Worm (Caenorhabditis elegans): Measurements from ENCODE around the gene Y46G5A.29.

DNA sequence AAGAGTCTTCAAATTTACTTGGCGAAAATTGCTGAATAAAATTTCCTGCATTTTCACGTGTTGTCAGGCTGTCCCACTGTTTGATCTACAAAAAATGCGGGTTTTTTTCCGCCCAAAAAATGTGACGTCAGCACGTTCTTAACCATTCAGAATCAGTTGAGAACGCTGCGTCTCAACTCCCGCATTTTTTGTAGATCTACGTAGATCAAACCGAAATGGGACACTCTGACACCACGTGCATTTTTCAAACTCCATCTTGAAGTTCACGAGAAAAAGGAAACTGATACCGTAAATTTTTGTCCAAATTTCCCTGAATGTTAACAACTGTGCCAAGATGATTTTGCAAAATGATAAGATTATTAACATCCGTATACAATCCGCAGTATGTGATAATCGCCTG lies 42.7 kb upstream of the Y46G5A.29 start:
- TF ChIP-seq cog-1 (tag; optimal IDR thresholded peaks at IDR 0.05), result no peak
- no peak for TF ChIP-seq ztf-23 (GFP tag; IDR thresholded peaks at IDR 0.05)

Data from whole organism, midembryonic.